Fruit fly (Drosophila melanogaster) whole organism, prepupa: ENCODE measurements around the gene CG13053.

Experiments used
- CG34406 ChIP-seq: fragments of 200-800 bp; sonication (Bioruptor generic); optimal IDR thresholded peaks from 3 replicates; lab custom pipeline; 2016; ENCODE audit warnings: missing biosample characterization, missing genetic modification characterization
- CG3919 ChIP-seq: fragments of 200-800 bp; sonication (Bioruptor generic); optimal IDR thresholded peaks from 3 replicates; lab custom pipeline; 2016; ENCODE audit warnings: missing biosample characterization, missing genetic modification characterization
- CG4318 ChIP-seq: fragments of 200-800 bp; sonication (Bioruptor generic); optimal IDR thresholded peaks from 3 replicates; lab custom pipeline; 2017; ENCODE audit warnings: missing biosample characterization, mild to moderate bottlenecking, missing genetic modification characterization
- Lpt ChIP-seq: fragments of 200-800 bp; sonication (Bioruptor generic); optimal IDR thresholded peaks from 3 replicates; lab custom pipeline; 2016; ENCODE audit warnings: missing biosample characterization, missing genetic modification characterization

DNA sequence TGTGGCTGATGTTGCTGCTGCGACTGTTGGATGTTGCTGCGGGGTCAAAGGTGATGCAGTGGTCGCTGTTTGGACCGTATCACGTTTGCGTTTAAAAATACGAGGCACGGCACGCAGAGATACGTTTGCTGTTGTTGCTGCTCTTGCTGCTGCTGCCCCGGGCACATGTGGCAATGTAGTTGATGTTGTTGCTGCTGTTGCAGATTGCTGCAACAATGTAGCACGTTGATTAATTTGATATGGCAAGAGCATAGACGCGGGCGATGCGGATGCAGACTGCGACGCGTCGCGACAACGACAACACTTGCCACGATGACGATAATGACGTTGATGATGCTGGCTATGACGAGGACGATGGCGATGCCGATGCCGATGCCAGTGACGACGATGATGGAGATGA, 46.3 kb downstream of the CG13053 start:
- TF ChIP-seq CG4318 (no peak), Lpt (GFP tag; lab: Kevin White, UChicago) (no peak), CG3919 (no peak), CG34406 (GFP tag; lab: Kevin White, UChicago) (no peak)
